Worm (Caenorhabditis elegans): ENCODE results near the gene ZK105.1.

The ZK105.1 gene

DNA sequence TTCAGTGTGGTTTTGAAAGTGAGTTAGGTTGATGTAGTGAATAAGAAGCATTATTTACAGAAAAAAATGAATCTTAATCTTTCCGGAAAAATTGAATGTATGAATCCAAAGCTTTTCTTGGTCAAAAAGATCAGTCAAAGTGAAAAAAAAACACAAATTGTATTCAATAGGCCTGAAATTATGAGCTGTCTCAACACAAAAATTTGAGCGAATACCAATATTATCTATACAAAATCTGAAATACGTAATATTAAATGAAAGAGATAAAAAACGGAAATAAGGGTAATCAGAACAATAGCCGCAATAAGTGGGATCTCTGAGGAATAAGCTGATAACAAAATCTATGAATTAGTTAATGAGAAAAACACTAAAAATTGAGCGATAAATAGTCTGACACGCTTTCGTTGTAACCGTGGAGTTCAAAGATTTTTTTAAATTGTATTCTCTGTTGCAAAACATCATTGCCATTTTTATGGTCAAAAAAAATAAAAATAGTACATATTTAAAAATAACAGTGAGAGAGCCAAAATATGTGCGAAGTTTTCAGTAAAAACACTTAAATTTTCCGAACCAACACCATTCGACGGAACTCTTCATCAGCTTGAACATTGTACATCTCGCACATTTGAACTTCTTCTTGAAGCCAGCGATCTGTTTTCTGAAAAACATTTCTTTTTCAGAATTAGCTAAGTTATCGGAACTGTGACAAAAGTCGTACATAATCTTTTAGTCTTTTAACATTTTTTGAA lies 29.7 kb upstream of the ZK105.1 start, which contains the start of gene sre-11:
Gene sre-11 (minus strand): TSS at position 51 of the 749 bp plus-strand sequence.
- TF ChIP-seq ceh-22 (tag; optimal IDR thresholded peaks at IDR 0.05) (no peak), unc-42 (tag; optimal IDR thresholded peaks at IDR 0.05) (no peak), pros-1 (tag; optimal IDR thresholded peaks at IDR 0.05) (no peak), ceh-6 (GFP tag; optimal IDR thresholded peaks at IDR 0.05) (no peak), elt-2 (tag; optimal IDR thresholded peaks at IDR 0.05) (no peak)

DNA sequence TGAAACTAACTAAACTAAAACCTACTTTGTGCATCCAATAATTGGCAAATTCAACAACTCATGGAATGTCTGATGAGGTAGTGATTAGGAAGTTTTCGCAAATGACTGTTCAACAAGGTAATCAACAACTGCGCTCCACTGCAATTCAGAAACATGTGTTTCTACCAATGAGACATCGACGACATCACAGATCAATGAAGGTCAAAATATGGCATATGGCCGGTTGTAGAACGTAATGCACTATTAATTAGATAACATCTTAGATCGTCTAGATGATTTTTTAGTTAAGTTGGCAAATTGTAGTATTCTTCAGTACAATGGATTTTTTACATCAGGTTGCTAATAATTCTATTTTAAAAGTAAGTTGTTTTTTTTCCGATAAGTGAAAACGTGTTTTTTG lies 27.6 kb upstream of the ZK105.1 start, which contains the start of the genes nhr-94 and nhr-152:
Gene nhr-94 (minus strand): TSS at position 147 of the 400 bp plus-strand sequence.
Gene nhr-152 (plus strand): TSS at position 162 of the 400 bp plus-strand sequence.
- TF ChIP-seq pat-9 (tag; optimal IDR thresholded peaks at IDR 0.05) (no peak), eyg-1 (tag; optimal IDR thresholded peaks at IDR 0.05) (no peak), tbx-2 (tag; optimal IDR thresholded peaks at IDR 0.05) (no peak), rnt-1 (tag; optimal IDR thresholded peaks at IDR 0.05) (no peak), ceh-34 (tag; optimal IDR thresholded peaks at IDR 0.05) (no peak), hlh-8 (tag; optimal IDR thresholded peaks at IDR 0.05) (no peak), ceh-14 (tag; optimal IDR thresholded peaks at IDR 0.05) (no peak), lim-6 (tag; optimal IDR thresholded peaks at IDR 0.05) (no peak), madf-2 (tag; optimal IDR thresholded peaks at IDR 0.05) (no peak), ama-1 (optimal IDR thresholded peaks at IDR 0.05) (no peak), ref-2 (tag; optimal IDR thresholded peaks at IDR 0.05) (no peak), lin-11 (tag; optimal IDR thresholded peaks at IDR 0.05) (no peak), sox-2 (GFP tag; IDR thresholded peaks at IDR 0.05) (no peak), sdc-2 (tag; optimal IDR thresholded peaks at IDR 0.05) (no peak), ceh-18 (tag; optimal IDR thresholded peaks at IDR 0.05) (no peak), ceh-45 (GFP tag; IDR thresholded peaks at IDR 0.05) (no peak)

DNA sequence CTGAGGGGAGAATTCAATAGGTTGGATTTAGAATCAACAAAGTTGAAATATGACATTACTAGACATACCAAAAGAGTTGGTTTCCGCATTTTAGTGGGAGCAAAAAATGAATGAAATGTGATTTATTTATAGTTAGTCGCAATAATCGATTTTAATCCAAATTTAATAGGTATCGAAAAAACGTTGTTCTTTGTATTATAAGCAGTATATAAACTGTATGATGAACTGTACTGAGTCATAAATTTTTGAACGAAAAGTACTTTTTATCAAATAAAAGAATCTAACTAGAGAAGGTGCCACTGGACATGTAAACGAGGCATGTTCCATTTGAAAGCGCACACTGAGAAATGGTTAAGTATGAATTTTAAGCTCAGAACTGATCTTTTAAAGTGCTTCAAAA lies 23.9 kb upstream of the ZK105.1 start, which contains the start of gene C12D5.9:
Gene C12D5.9 (minus strand): TSS at position 101 of the 400 bp plus-strand sequence.
- no peak for TF ChIP-seq pha-4 (tag; optimal IDR thresholded peaks at IDR 0.05)
- no peak for TF ChIP-seq ceh-6 (GFP tag; optimal IDR thresholded peaks at IDR 0.05)
- no peak for TF ChIP-seq hlh-8 (tag; optimal IDR thresholded peaks at IDR 0.05)
- TF ChIP-seq lin-11 (tag; optimal IDR thresholded peaks at IDR 0.05) = no peak
- TF ChIP-seq unc-42 (tag; optimal IDR thresholded peaks at IDR 0.05) = no peak
- no peak for TF ChIP-seq eyg-1 (tag; optimal IDR thresholded peaks at IDR 0.05)
- TF ChIP-seq sox-2 (GFP tag; IDR thresholded peaks at IDR 0.05) = no peak
- TF ChIP-seq pha-2 (tag; optimal IDR thresholded peaks at IDR 0.05) = no peak
- TF ChIP-seq pax-1 (tag; optimal IDR thresholded peaks at IDR 0.05) = no peak
- no peak for TF ChIP-seq C08G9.2 (tag; optimal IDR thresholded peaks at IDR 0.05)
- no peak for TF ChIP-seq rnt-1 (tag; optimal IDR thresholded peaks at IDR 0.05)
- no peak for TF ChIP-seq pros-1 (tag; optimal IDR thresholded peaks at IDR 0.05)
- TF ChIP-seq npax-4 (tag; optimal IDR thresholded peaks at IDR 0.05) = no peak
- TF ChIP-seq ets-4 (tag; optimal IDR thresholded peaks at IDR 0.05) = no peak
- TF ChIP-seq sdc-2 (tag; optimal IDR thresholded peaks at IDR 0.05) = no peak
- no peak for TF ChIP-seq T23F11.4 (GFP tag; optimal IDR thresholded peaks at IDR 0.05)

DNA sequence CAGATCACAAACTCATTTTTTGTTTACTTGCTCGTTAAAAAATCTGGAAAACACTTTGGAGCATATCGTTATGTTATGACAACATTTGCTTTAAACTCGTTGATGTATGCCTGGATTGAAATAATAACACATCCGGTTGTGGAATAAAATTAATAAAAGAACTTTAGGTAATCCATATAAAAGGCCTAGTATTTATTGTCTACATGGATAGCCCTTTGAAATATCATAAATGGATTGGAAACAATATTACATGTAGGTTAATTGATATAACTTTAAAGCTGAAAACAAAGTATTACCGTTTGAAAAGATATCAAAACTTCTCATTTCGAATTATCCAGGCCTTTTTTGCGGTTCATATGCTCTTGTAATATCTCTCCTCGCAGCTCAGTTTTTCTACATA lies 23.2 kb upstream of the ZK105.1 start:
- TF ChIP-seq mec-3 (tag; optimal IDR thresholded peaks at IDR 0.05; ENCODE audit: borderline replicate concordance) (no peak), nhr-11 (tag; optimal IDR thresholded peaks at IDR 0.05) (no peak), odd-2 (tag; optimal IDR thresholded peaks at IDR 0.05) (no peak), unc-86 (tag; optimal IDR thresholded peaks at IDR 0.05) (no peak), ceh-48 (tag; optimal IDR thresholded peaks at IDR 0.05) (no peak)

DNA sequence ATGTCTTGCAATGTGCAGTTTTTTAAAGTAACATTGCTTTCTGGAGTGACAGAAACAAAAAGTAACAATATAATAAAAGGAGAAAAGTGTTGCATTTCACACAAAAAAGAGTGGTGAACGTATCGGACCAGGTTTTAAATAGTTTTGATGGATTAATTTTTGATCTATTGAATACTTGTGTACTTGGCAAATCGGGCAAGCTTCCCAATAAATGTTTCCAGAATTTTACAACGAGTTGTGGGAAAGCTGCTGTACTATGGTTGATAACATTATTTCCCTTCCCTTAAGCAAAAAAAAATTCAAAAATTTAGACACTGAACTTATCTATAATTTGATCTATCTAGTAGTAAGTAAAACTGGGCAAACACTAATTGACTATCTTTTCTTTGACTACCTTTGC lies 20.4 kb upstream of the ZK105.1 start, which contains the start of gene C12D5.10:
Gene C12D5.10 (minus strand): TSS at position 101 of the 400 bp plus-strand sequence.
- TF ChIP-seq ceh-6 (GFP tag; optimal IDR thresholded peaks at IDR 0.05) = no peak
- no peak for TF ChIP-seq hlh-13 (GFP tag; optimal IDR thresholded peaks at IDR 0.05)
- TF ChIP-seq npax-4 (tag; optimal IDR thresholded peaks at IDR 0.05) = no peak
- no peak for TF ChIP-seq fkh-6 (tag; optimal IDR thresholded peaks at IDR 0.05)
- TF ChIP-seq mec-3 (tag; optimal IDR thresholded peaks at IDR 0.05; ENCODE audit: borderline replicate concordance) = no peak
- TF ChIP-seq pax-1 (tag; optimal IDR thresholded peaks at IDR 0.05) = no peak
